Fruit fly (Drosophila melanogaster) whole organism, prepupa: ENCODE data around the gene sbr.

Experiments
- Blimp-1 ChIP-seq: fragments of 200-800 bp; sonication (Bioruptor generic); optimal IDR thresholded peaks from 3 replicates; lab custom pipeline; 2017; ENCODE audit warnings: missing biosample characterization, missing genetic modification characterization, mild to moderate bottlenecking, moderate library complexity, missing genetic modification reagents
- CG10669 ChIP-seq: fragments of 200-800 bp; sonication (Bioruptor generic); optimal IDR thresholded peaks from 3 replicates; lab custom pipeline; 2018; ENCODE audit warnings: missing biosample characterization, mild to moderate bottlenecking, missing genetic modification characterization, moderate library complexity
- CG11294 ChIP-seq: fragments of 200-800 bp; sonication (Bioruptor generic); IDR thresholded peaks from 2 replicates; pipeline ENCODE4 v1.3.6; 2022; ENCODE audit warnings: missing biosample characterization, missing genetic modification characterization
- CG11762 ChIP-seq: fragments of 200-800 bp; sonication (Bioruptor generic); optimal IDR thresholded peaks from 3 replicates; lab custom pipeline; 2016; ENCODE audit warnings: missing biosample characterization, missing genetic modification characterization; ENCODE audit not compliant: insufficient read depth
- CG11902 ChIP-seq: fragments of 200-800 bp; sonication (Bioruptor generic); optimal IDR thresholded peaks from 3 replicates; lab custom pipeline; 2016; ENCODE audit warnings: missing biosample characterization, missing genetic modification characterization
- CG15336 ChIP-seq: fragments of 200-800 bp; sonication (Bioruptor generic); IDR thresholded peaks from 2 replicates; pipeline ENCODE4 v1.3.6; 2022; ENCODE audit warnings: missing biosample characterization, missing genetic modification characterization
- CG1621 ChIP-seq: fragments of 200-800 bp; sonication (Bioruptor generic); optimal IDR thresholded peaks from 3 replicates; lab custom pipeline; 2018; ENCODE audit warnings: missing biosample characterization, mild to moderate bottlenecking, missing genetic modification characterization
- CG16779 ChIP-seq: fragments of 200-800 bp; sonication (Bioruptor generic); optimal IDR thresholded peaks from 3 replicates; lab custom pipeline; 2017; ENCODE audit warnings: missing biosample characterization, mild to moderate bottlenecking, missing genetic modification characterization
- CG31627 ChIP-seq: fragments of 200-800 bp; sonication (Bioruptor generic); optimal IDR thresholded peaks from 3 replicates; lab custom pipeline; 2016; ENCODE audit warnings: missing biosample characterization, missing genetic modification characterization
- CG32006 ChIP-seq: fragments of 200-800 bp; sonication (Bioruptor generic); optimal IDR thresholded peaks from 3 replicates; lab custom pipeline; 2017; ENCODE audit warnings: missing biosample characterization, mild to moderate bottlenecking, missing genetic modification characterization
- CG34406 ChIP-seq: fragments of 200-800 bp; sonication (Bioruptor generic); optimal IDR thresholded peaks from 3 replicates; lab custom pipeline; 2016; ENCODE audit warnings: missing biosample characterization, missing genetic modification characterization
- CG4318 ChIP-seq: fragments of 200-800 bp; sonication (Bioruptor generic); optimal IDR thresholded peaks from 3 replicates; lab custom pipeline; 2017; ENCODE audit warnings: missing biosample characterization, mild to moderate bottlenecking, missing genetic modification characterization
- CG6854 ChIP-seq: fragments of 200-800 bp; sonication (Bioruptor generic); optimal IDR thresholded peaks from 2 replicates; lab custom pipeline; 2017; ENCODE audit warnings: missing biosample characterization, mild to moderate bottlenecking, missing genetic modification characterization
- CG8119 ChIP-seq: fragments of 200-800 bp; sonication (Bioruptor generic); IDR thresholded peaks from 3 replicates; pipeline ENCODE4 v1.3.6; 2022; ENCODE audit warnings: missing biosample characterization, missing genetic modification characterization
- CG9139 ChIP-seq: fragments of 200-800 bp; sonication (Bioruptor generic); optimal IDR thresholded peaks from 3 replicates; lab custom pipeline; 2017; ENCODE audit warnings: missing biosample characterization, mild to moderate bottlenecking, missing genetic modification characterization
- Eip75B ChIP-seq: fragments of 200-800 bp; sonication (Bioruptor generic); optimal IDR thresholded peaks from 3 replicates; lab custom pipeline; 2016; ENCODE audit warnings: missing biosample characterization, missing genetic modification characterization
- Eip93F ChIP-seq: fragments of 200-800 bp; sonication (Bioruptor generic); optimal IDR thresholded peaks from 2 replicates; lab custom pipeline; 2016; ENCODE audit warnings: missing biosample characterization, mild to moderate bottlenecking, missing genetic modification characterization
- Ets21C ChIP-seq: fragments of 200-800 bp; sonication (Bioruptor generic); optimal IDR thresholded peaks from 3 replicates; lab custom pipeline; 2016; ENCODE audit warnings: missing biosample characterization, missing genetic modification characterization
- Ets96B ChIP-seq: fragments of 200-800 bp; optimal IDR thresholded peaks from 2 replicates; lab custom pipeline; 2019; ENCODE audit warnings: missing biosample characterization, mild to moderate bottlenecking, missing genetic modification characterization, moderate library complexity
- Hr4 ChIP-seq: fragments of 200-800 bp; sonication (Bioruptor generic); optimal IDR thresholded peaks from 3 replicates; lab custom pipeline; 2016; ENCODE audit warnings: missing biosample characterization, missing genetic modification characterization
- Lpt ChIP-seq: fragments of 200-800 bp; sonication (Bioruptor generic); optimal IDR thresholded peaks from 3 replicates; lab custom pipeline; 2016; ENCODE audit warnings: missing biosample characterization, missing genetic modification characterization
- OdsH ChIP-seq: fragments of 200-800 bp; sonication (Bioruptor generic); optimal IDR thresholded peaks from 3 replicates; lab custom pipeline; 2016; ENCODE audit warnings: missing biosample characterization, missing genetic modification characterization
- Sox102F ChIP-seq: fragments of 200-800 bp; sonication (Bioruptor generic); optimal IDR thresholded peaks from 2 replicates; lab custom pipeline; 2016; ENCODE audit warnings: missing biosample characterization, mild to moderate bottlenecking, missing genetic modification characterization
- Sox15 ChIP-seq: fragments of 200-800 bp; sonication (Bioruptor generic); optimal IDR thresholded peaks from 3 replicates; lab custom pipeline; 2016; ENCODE audit warnings: missing biosample characterization, missing genetic modification characterization
- achi ChIP-seq: fragments of 200-800 bp; sonication (Bioruptor generic); optimal IDR thresholded peaks from 3 replicates; lab custom pipeline; 2016; ENCODE audit warnings: missing biosample characterization, missing genetic modification characterization
- fd85E ChIP-seq: fragments of 200-800 bp; sonication (Bioruptor generic); optimal IDR thresholded peaks from 3 replicates; lab custom pipeline; 2016; ENCODE audit warnings: missing biosample characterization, missing genetic modification characterization
- fkh ChIP-seq: fragments of 200-800 bp; sonication (Bioruptor generic); optimal IDR thresholded peaks from 3 replicates; lab custom pipeline; 2017; ENCODE audit warnings: missing biosample characterization, mild to moderate bottlenecking, missing genetic modification characterization, moderate library complexity
- lz ChIP-seq: fragments of 200-800 bp; sonication (Bioruptor generic); optimal IDR thresholded peaks from 3 replicates; lab custom pipeline; 2016; ENCODE audit warnings: missing biosample characterization, missing genetic modification characterization
- net ChIP-seq: fragments of 200-800 bp; sonication (Bioruptor generic); optimal IDR thresholded peaks from 3 replicates; lab custom pipeline; 2016; ENCODE audit warnings: missing biosample characterization, missing genetic modification characterization
- salr ChIP-seq, 2 experiments: fragments of 200-800 bp; sonication (Bioruptor generic); optimal IDR thresholded peaks; 3 replicates each; lab custom pipeline; 2016 to 2018; ENCODE audit warnings: missing biosample characterization in 2 of 2, missing genetic modification characterization in 2 of 2, mild to moderate bottlenecking in 1 of 2
- spab ChIP-seq: fragments of 200-800 bp; sonication (Bioruptor generic); optimal IDR thresholded peaks from 2 replicates; lab custom pipeline; 2017; ENCODE audit warnings: missing biosample characterization, mild to moderate bottlenecking, missing genetic modification characterization, missing genetic modification reagents
- ss ChIP-seq, 2 experiments: fragments of 200-800 bp; sonication (Bioruptor generic); optimal IDR thresholded peaks; 2 replicates in 1 of 2; 3 replicates in 1 of 2; lab custom pipeline; 2017 to 2018; ENCODE audit warnings: mild to moderate bottlenecking in 2 of 2, missing biosample characterization in 2 of 2, missing genetic modification characterization in 2 of 2, moderate library complexity in 1 of 2
- vri ChIP-seq: fragments of 200-800 bp; sonication (Bioruptor generic); optimal IDR thresholded peaks from 3 replicates; lab custom pipeline; 2016; ENCODE audit warnings: missing biosample characterization, mild to moderate bottlenecking, missing genetic modification characterization

sbr gene

dm6 chrX:10876451-10876850 lies 29.6 kb upstream of the sbr start:
- TF ChIP-seq Eip93F (GFP tag; lab: Kevin White, UChicago) = no peak
- no peak for TF ChIP-seq CG4318 (GFP tag; lab: Kevin White, UChicago)
- TF ChIP-seq CG11294 (GFP tag; lab: Robert Waterston, UW) = no peak

dm6 chrX:10869045-10869444 lies 22.2 kb upstream of the sbr start, which contains the start of gene CG2157:
CG2157 (plus strand) TSS chrX:10869284.
- TF ChIP-seq CG15336 (GFP tag; lab: Robert Waterston, UW) (no peak), CG34406 (no peak), CG11762 (GFP tag; lab: Kevin White, UChicago) (no peak), Ets21C (no peak), fd85E (GFP tag; lab: Kevin White, UChicago) (no peak), spab (GFP tag; lab: Kevin White, UChicago) (no peak), net (GFP tag; lab: Kevin White, UChicago) (no peak), CG16779 (no peak), CG8119 (GFP tag; lab: Robert Waterston, UW) (no peak), CG11902 (no peak)

- TF ChIP-seq CG6854 (GFP tag; lab: Kevin White, UChicago) = no peak
- TF ChIP-seq CG11762 (GFP tag; lab: Kevin White, UChicago) = no peak
- no peak for TF ChIP-seq Ets21C
- TF ChIP-seq CG11902 = no peak
Observed at dm6 chrX:10867692-10868091, 20.8 kb upstream of the sbr start.

- TF ChIP-seq achi (GFP tag; lab: Kevin White, UChicago) (no peak), OdsH (no peak), CG32006 (no peak), lz (GFP tag; lab: Kevin White, UChicago) (no peak), fd85E (GFP tag; lab: Kevin White, UChicago) (no peak), CG10669 (GFP tag; lab: Kevin White, UChicago) (no peak), Lpt (GFP tag; lab: Kevin White, UChicago) (no peak), Sox15 (GFP tag; lab: Kevin White, UChicago) (no peak), CG11294 (GFP tag; lab: Robert Waterston, UW) (no peak), ss (GFP tag; optimal IDR thresholded peaks at IDR 0.05; lab: Kevin White, UChicago) (no peak), vri (no peak)
- TF ChIP-seq, all 60 proteins: peak for 0
Observed at dm6 chrX:10865580-10866331, 18.9 kb upstream of the sbr start.

dm6 chrX:10857853-10858252 lies 11.0 kb upstream of the sbr start:
- TF ChIP-seq salr (GFP tag; optimal IDR thresholded peaks at IDR 0.05; lab: Kevin White, UChicago) (no peak), Blimp-1 (no peak), CG16779 (no peak), lz (GFP tag; lab: Kevin White, UChicago) (no peak), Hr4 (GFP tag; lab: Kevin White, UChicago) (no peak), ss (GFP tag; optimal IDR thresholded peaks at IDR 0.05; lab: Kevin White, UChicago) (no peak), Ets96B (tag; lab: Kevin White, UChicago) (no peak), Ets21C (no peak), CG8119 (GFP tag; lab: Robert Waterston, UW) (no peak), CG34406 (no peak), CG6854 (GFP tag; lab: Kevin White, UChicago) (no peak), spab (GFP tag; lab: Kevin White, UChicago) (no peak), fkh (GFP tag; lab: Kevin White, UChicago) (no peak), CG9139 (GFP tag; lab: Kevin White, UChicago) (no peak), Eip75B (GFP tag; lab: Kevin White, UChicago) (no peak), Sox102F (GFP tag; lab: Kevin White, UChicago) (no peak), CG31627 (GFP tag; lab: Kevin White, UChicago) (no peak), CG1621 (tag; lab: Kevin White, UChicago) (no peak)
